Fruit fly (Drosophila melanogaster) whole organism, prepupa: ENCODE results near the gene CG46427.
A peak's percentile ranks its signal among the peaks of the same experiment; 100 is the strongest.

Experiments used
- Blimp-1 ChIP-seq: fragments of 200-800 bp; sonication (Bioruptor generic); optimal IDR thresholded peaks from 3 replicates; lab custom pipeline; 2017; ENCODE audit warnings: missing biosample characterization, missing genetic modification characterization, mild to moderate bottlenecking, moderate library complexity, missing genetic modification reagents
- CG10631 ChIP-seq: fragments of 200-800 bp; sonication (Bioruptor generic); optimal IDR thresholded peaks from 2 replicates; lab custom pipeline; 2016; ENCODE audit warnings: missing biosample characterization, missing genetic modification characterization
- CG10669 ChIP-seq: fragments of 200-800 bp; sonication (Bioruptor generic); optimal IDR thresholded peaks from 3 replicates; lab custom pipeline; 2018; ENCODE audit warnings: missing biosample characterization, mild to moderate bottlenecking, missing genetic modification characterization, moderate library complexity
- CG11294 ChIP-seq: fragments of 200-800 bp; sonication (Bioruptor generic); IDR thresholded peaks from 2 replicates; pipeline ENCODE4 v1.3.6; 2022; ENCODE audit warnings: missing biosample characterization, missing genetic modification characterization
- CG11762 ChIP-seq: fragments of 200-800 bp; sonication (Bioruptor generic); optimal IDR thresholded peaks from 3 replicates; lab custom pipeline; 2016; ENCODE audit warnings: missing biosample characterization, missing genetic modification characterization; ENCODE audit not compliant: insufficient read depth
- CG11902 ChIP-seq: fragments of 200-800 bp; sonication (Bioruptor generic); optimal IDR thresholded peaks from 3 replicates; lab custom pipeline; 2016; ENCODE audit warnings: missing biosample characterization, missing genetic modification characterization
- CG1621 ChIP-seq: fragments of 200-800 bp; sonication (Bioruptor generic); optimal IDR thresholded peaks from 3 replicates; lab custom pipeline; 2018; ENCODE audit warnings: missing biosample characterization, mild to moderate bottlenecking, missing genetic modification characterization
- CG3032 ChIP-seq: fragments of 200-800 bp; optimal IDR thresholded peaks from 2 replicates; lab custom pipeline; 2019; ENCODE audit warnings: missing biosample characterization, mild to moderate bottlenecking, missing genetic modification characterization, moderate library complexity
- CG32006 ChIP-seq: fragments of 200-800 bp; sonication (Bioruptor generic); optimal IDR thresholded peaks from 3 replicates; lab custom pipeline; 2017; ENCODE audit warnings: missing biosample characterization, mild to moderate bottlenecking, missing genetic modification characterization
- CG34406 ChIP-seq: fragments of 200-800 bp; sonication (Bioruptor generic); optimal IDR thresholded peaks from 3 replicates; lab custom pipeline; 2016; ENCODE audit warnings: missing biosample characterization, missing genetic modification characterization
- CG4318 ChIP-seq: fragments of 200-800 bp; sonication (Bioruptor generic); optimal IDR thresholded peaks from 3 replicates; lab custom pipeline; 2017; ENCODE audit warnings: missing biosample characterization, mild to moderate bottlenecking, missing genetic modification characterization
- CG6792 ChIP-seq: fragments of 200-800 bp; sonication (Bioruptor generic); optimal IDR thresholded peaks from 3 replicates; lab custom pipeline; 2016; ENCODE audit warnings: missing biosample characterization, missing genetic modification characterization
- CG6808 ChIP-seq: fragments of 200-800 bp; sonication (Bioruptor generic); optimal IDR thresholded peaks from 3 replicates; lab custom pipeline; 2017; ENCODE audit warnings: missing biosample characterization, missing genetic modification characterization, mild to moderate bottlenecking, moderate library complexity, missing genetic modification reagents
- CG8119 ChIP-seq: fragments of 200-800 bp; sonication (Bioruptor generic); IDR thresholded peaks from 3 replicates; pipeline ENCODE4 v1.3.6; 2022; ENCODE audit warnings: missing biosample characterization, missing genetic modification characterization
- CG8319 ChIP-seq: fragments of 200-800 bp; sonication (Bioruptor generic); optimal IDR thresholded peaks from 3 replicates; lab custom pipeline; 2016; ENCODE audit warnings: missing biosample characterization, missing genetic modification characterization
- CG8632 ChIP-seq: fragments of 200-800 bp; sonication (Bioruptor generic); optimal IDR thresholded peaks from 3 replicates; lab custom pipeline; 2016; ENCODE audit warnings: missing biosample characterization, missing genetic modification characterization
- CG9139 ChIP-seq: fragments of 200-800 bp; sonication (Bioruptor generic); optimal IDR thresholded peaks from 3 replicates; lab custom pipeline; 2017; ENCODE audit warnings: missing biosample characterization, mild to moderate bottlenecking, missing genetic modification characterization
- Eip78C ChIP-seq: fragments of 200-800 bp; sonication (Bioruptor generic); peaks from one replicate; lab custom pipeline; 2016; ENCODE audit warnings: missing biosample characterization, missing genetic modification characterization
- Eip93F ChIP-seq: fragments of 200-800 bp; sonication (Bioruptor generic); optimal IDR thresholded peaks from 2 replicates; lab custom pipeline; 2016; ENCODE audit warnings: missing biosample characterization, mild to moderate bottlenecking, missing genetic modification characterization
- Ets21C ChIP-seq: fragments of 200-800 bp; sonication (Bioruptor generic); optimal IDR thresholded peaks from 3 replicates; lab custom pipeline; 2016; ENCODE audit warnings: missing biosample characterization, missing genetic modification characterization
- Ets96B ChIP-seq: fragments of 200-800 bp; optimal IDR thresholded peaks from 2 replicates; lab custom pipeline; 2019; ENCODE audit warnings: missing biosample characterization, mild to moderate bottlenecking, missing genetic modification characterization, moderate library complexity
- Gug ChIP-seq: fragments of 200-800 bp; sonication (Bioruptor generic); IDR thresholded peaks from 2 replicates; pipeline ENCODE4 v1.3.6; 2022; ENCODE audit warnings: missing biosample characterization, missing genetic modification characterization
- Hr38 ChIP-seq: sonication (Bioruptor generic); optimal IDR thresholded peaks from 2 replicates; lab custom pipeline; 2016; ENCODE audit warnings: missing biosample characterization, missing genetic modification characterization
- Hr39 ChIP-seq: fragments of 200-800 bp; sonication (Bioruptor generic); optimal IDR thresholded peaks from 2 replicates; lab custom pipeline; 2016; ENCODE audit warnings: missing biosample characterization, missing genetic modification characterization
- Lpt ChIP-seq: fragments of 200-800 bp; sonication (Bioruptor generic); optimal IDR thresholded peaks from 3 replicates; lab custom pipeline; 2016; ENCODE audit warnings: missing biosample characterization, missing genetic modification characterization
- Sox102F ChIP-seq: fragments of 200-800 bp; sonication (Bioruptor generic); optimal IDR thresholded peaks from 2 replicates; lab custom pipeline; 2016; ENCODE audit warnings: missing biosample characterization, mild to moderate bottlenecking, missing genetic modification characterization
- Sox14 ChIP-seq: fragments of 200-800 bp; sonication (Bioruptor generic); optimal IDR thresholded peaks from 3 replicates; lab custom pipeline; 2016; ENCODE audit warnings: missing biosample characterization, missing genetic modification characterization
- Sox15 ChIP-seq: fragments of 200-800 bp; sonication (Bioruptor generic); optimal IDR thresholded peaks from 3 replicates; lab custom pipeline; 2016; ENCODE audit warnings: missing biosample characterization, missing genetic modification characterization
- achi ChIP-seq: fragments of 200-800 bp; sonication (Bioruptor generic); optimal IDR thresholded peaks from 3 replicates; lab custom pipeline; 2016; ENCODE audit warnings: missing biosample characterization, missing genetic modification characterization
- cyc ChIP-seq: fragments of 200-800 bp; sonication (Bioruptor generic); optimal IDR thresholded peaks from 3 replicates; lab custom pipeline; 2016; ENCODE audit warnings: missing biosample characterization, missing genetic modification characterization
- esn ChIP-seq: fragments of 200-800 bp; sonication (Bioruptor generic); optimal IDR thresholded peaks from 2 replicates; lab custom pipeline; 2016; ENCODE audit warnings: missing biosample characterization, mild to moderate bottlenecking, missing genetic modification characterization, moderate library complexity
- fd59A ChIP-seq: fragments of 200-800 bp; sonication (Bioruptor generic); optimal IDR thresholded peaks from 2 replicates; lab custom pipeline; 2017; ENCODE audit warnings: missing biosample characterization, mild to moderate bottlenecking, missing genetic modification characterization, missing genetic modification reagents
- lz ChIP-seq: fragments of 200-800 bp; sonication (Bioruptor generic); optimal IDR thresholded peaks from 3 replicates; lab custom pipeline; 2016; ENCODE audit warnings: missing biosample characterization, missing genetic modification characterization
- net ChIP-seq: fragments of 200-800 bp; sonication (Bioruptor generic); optimal IDR thresholded peaks from 3 replicates; lab custom pipeline; 2016; ENCODE audit warnings: missing biosample characterization, missing genetic modification characterization
- pdm3 ChIP-seq: fragments of 200-800 bp; sonication (Bioruptor generic); optimal IDR thresholded peaks from 3 replicates; lab custom pipeline; 2016; ENCODE audit warnings: missing biosample characterization, missing genetic modification characterization
- ss ChIP-seq, 2 experiments: fragments of 200-800 bp; sonication (Bioruptor generic); optimal IDR thresholded peaks; 2 replicates in 1 of 2; 3 replicates in 1 of 2; lab custom pipeline; 2017 to 2018; ENCODE audit warnings: mild to moderate bottlenecking in 2 of 2, missing biosample characterization in 2 of 2, missing genetic modification characterization in 2 of 2, moderate library complexity in 1 of 2
- svp ChIP-seq: fragments of 200-800 bp; sonication (Bioruptor generic); peaks from one replicate; lab custom pipeline; 2016; ENCODE audit warnings: missing biosample characterization, missing genetic modification characterization
- topi ChIP-seq: fragments of 200-800 bp; sonication (Bioruptor generic); optimal IDR thresholded peaks from 3 replicates; lab custom pipeline; 2016; ENCODE audit warnings: missing biosample characterization, missing genetic modification characterization
- vri ChIP-seq: fragments of 200-800 bp; sonication (Bioruptor generic); optimal IDR thresholded peaks from 3 replicates; lab custom pipeline; 2016; ENCODE audit warnings: missing biosample characterization, mild to moderate bottlenecking, missing genetic modification characterization

CG46427 gene

dm6 chr3R:12442601-12443533 lies 3.9 kb upstream of the CG46427 start (continued):
- TF ChIP-seq lz (GFP tag; lab: Kevin White, UChicago) (peak; percentile 45), Sox14 (GFP tag; lab: Kevin White, UChicago) (peak; percentile 39), vri (GFP tag; lab: Kevin White, UChicago) (peak; percentile 64), Gug (GFP tag; lab: Robert Waterston, UW) (peak; percentile 47; the same call in 1 of the 2 replicates), CG10669 (GFP tag; lab: Kevin White, UChicago) (peak; percentile 40), Sox15 (GFP tag; lab: Kevin White, UChicago) (no peak), CG11762 (GFP tag; lab: Kevin White, UChicago) (peak; percentile 11), Hr38 (GFP tag; lab: Kevin White, UChicago) (no peak), Hr39 (GFP tag; lab: Kevin White, UChicago) (peak; percentile 46), CG32006 (GFP tag; lab: Kevin White, UChicago) (peak; percentile 65), Eip93F (GFP tag; lab: Kevin White, UChicago) (no peak), CG8319 (GFP tag; lab: Kevin White, UChicago) (no peak), Lpt (GFP tag; lab: Kevin White, UChicago) (peak; percentile 33), achi (GFP tag; lab: Kevin White, UChicago) (peak; percentile 45), pdm3 (GFP tag; lab: Kevin White, UChicago) (peak; percentile 70), net (GFP tag; lab: Kevin White, UChicago) (peak; percentile 48), Ets21C (GFP tag; lab: Kevin White, UChicago) (peak; percentile 5), CG11902 (GFP tag; lab: Kevin White, UChicago) (no peak), svp (peak; percentile 67), CG11294 (GFP tag; lab: Robert Waterston, UW) (no peak), topi (GFP tag; lab: Kevin White, UChicago) (peak; percentile 50), esn (peak; percentile 54), Blimp-1 (GFP tag; lab: Kevin White, UChicago) (no peak), fd59A (GFP tag; lab: Kevin White, UChicago) (no peak), CG10631 (GFP tag; lab: Kevin White, UChicago) (peak; percentile 45)

DNA sequence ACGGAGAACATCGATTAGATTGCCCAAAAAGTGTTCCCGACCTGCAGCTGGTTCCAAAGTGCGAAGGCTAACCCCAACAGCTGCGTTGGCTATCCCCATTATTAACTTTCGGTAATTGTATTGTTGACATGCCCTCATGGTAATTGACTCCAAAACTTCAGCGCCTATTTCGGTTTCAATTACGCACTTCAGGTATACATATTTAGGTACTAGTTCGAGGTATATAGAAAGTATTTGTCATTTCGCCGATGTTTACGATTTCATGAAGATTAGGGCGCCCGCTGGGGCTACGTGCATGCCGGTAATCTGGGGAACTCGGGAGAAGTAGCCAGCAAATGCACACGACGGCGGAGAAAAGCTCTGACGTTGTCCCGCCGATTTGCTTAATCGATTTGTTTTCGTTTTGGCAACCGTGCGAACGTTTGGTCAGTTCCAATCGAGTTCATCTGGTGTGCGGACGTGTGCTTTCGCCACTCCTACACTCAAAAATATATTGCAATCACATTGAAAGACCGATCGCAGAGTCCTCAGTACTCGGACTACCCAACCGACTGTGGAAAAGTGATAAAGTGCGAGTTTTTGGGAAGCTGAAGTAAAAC lies 2.2 kb upstream of the CG46427 start:
- TF ChIP-seq Eip78C (peak; percentile 27), CG8119 (GFP tag; lab: Robert Waterston, UW) (0 out of 3 replicates have a peak, but pooled peaks have one; percentile 32), pdm3 (GFP tag; lab: Kevin White, UChicago) (no peak), vri (GFP tag; lab: Kevin White, UChicago) (peak; percentile 70), Blimp-1 (GFP tag; lab: Kevin White, UChicago) (no peak), svp (peak; percentile 53)
- TF ChIP-seq, all 60 proteins: peak for 4

DNA sequence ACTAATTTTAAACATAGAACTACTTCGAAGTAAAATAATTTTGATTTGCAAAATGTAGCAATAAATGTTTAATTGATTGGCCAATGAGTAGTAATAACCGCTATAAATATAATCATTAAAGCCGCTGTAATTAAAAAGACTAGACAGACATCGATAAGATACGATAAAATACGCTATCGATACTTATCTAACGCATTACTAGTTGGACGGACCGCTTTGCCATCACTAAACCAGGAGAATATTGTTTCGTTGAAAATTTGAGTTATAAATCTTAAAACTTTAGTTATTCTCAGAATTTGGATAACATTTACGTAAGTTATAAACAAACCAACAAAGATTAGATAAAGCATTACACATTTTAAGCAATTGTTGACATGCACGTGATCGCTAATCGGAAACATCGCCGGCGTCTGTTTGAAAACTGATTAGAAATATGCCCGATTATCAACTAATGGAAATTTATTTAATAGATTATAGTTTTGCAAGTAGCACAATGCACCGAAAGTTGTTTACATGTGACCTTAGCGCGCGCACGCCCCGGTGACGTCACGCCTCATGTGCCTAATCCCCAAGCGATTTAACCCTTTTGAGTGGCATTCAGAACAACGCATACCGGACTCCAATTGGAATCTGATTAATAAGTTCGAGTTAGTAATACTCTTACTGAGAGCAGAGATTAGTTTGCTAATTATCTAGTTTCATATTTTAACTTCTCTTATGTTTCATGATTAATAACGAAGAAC lies 633 bp upstream of the CG46427 start, which contains the start of gene Desat1:
TSS of gene Desat1 (plus strand) at position 200 of the 743 bp plus-strand sequence.
- TF ChIP-seq esn, result peak; percentile 43
- peak; percentile 66 for TF ChIP-seq Eip78C
- no peak for TF ChIP-seq Ets96B
- no peak for TF ChIP-seq CG8119 (GFP tag; lab: Robert Waterston, UW)
- TF ChIP-seq, all 60 proteins: peak for 2

DNA sequence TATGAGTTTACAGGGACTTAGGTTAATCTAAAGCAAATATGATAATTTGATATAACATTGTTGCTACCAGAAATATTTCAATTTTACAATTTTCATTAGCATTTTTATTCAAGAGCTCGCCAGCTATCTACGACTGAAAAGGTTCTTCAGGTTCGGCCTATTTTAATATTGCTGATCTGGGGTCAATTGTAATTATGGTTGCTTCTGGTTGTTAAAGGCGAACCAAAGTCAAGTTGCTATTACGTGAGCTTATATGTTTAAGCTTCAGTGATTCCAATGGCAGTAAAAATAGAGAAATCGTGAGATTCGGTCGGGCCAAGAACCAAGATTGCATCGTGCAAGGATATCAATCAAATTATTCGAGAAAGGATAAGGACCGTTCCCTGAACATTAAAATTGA lies 3.0 kb downstream of the CG46427 start, which contains the start of gene Desat2:
TSS of gene Desat2 (plus strand) at position 301 of the 400 bp plus-strand sequence.
- no peak for TF ChIP-seq Gug (GFP tag; lab: Robert Waterston, UW)
- no peak for TF ChIP-seq CG4318
- TF ChIP-seq CG11762 (GFP tag; lab: Kevin White, UChicago), result no peak
- TF ChIP-seq cyc, result no peak
- no peak for TF ChIP-seq svp
- TF ChIP-seq CG9139 (GFP tag; lab: Kevin White, UChicago), result no peak
- no peak for TF ChIP-seq Blimp-1 (GFP tag; lab: Kevin White, UChicago)
- TF ChIP-seq topi (GFP tag; lab: Kevin White, UChicago), result no peak
- no peak for TF ChIP-seq CG1621 (tag; lab: Kevin White, UChicago)
- no peak for TF ChIP-seq esn
- TF ChIP-seq Sox14 (GFP tag; lab: Kevin White, UChicago), result no peak
- no peak for TF ChIP-seq CG3032 (tag; lab: Kevin White, UChicago)
- TF ChIP-seq CG8632, result no peak
- no peak for TF ChIP-seq ss (GFP tag; optimal IDR thresholded peaks at IDR 0.05; lab: Kevin White, UChicago)
- no peak for TF ChIP-seq CG34406 (GFP tag; lab: Kevin White, UChicago)
- TF ChIP-seq Sox102F (GFP tag; lab: Kevin White, UChicago), result no peak
- TF ChIP-seq vri (GFP tag; lab: Kevin White, UChicago), result no peak
- no peak for TF ChIP-seq CG6808 (GFP tag; lab: Kevin White, UChicago)
- TF ChIP-seq CG6792 (GFP tag; lab: Kevin White, UChicago), result no peak
- no peak for TF ChIP-seq CG32006 (GFP tag; lab: Kevin White, UChicago)
